Fruit fly (Drosophila melanogaster) whole organism, embryonic: ENCODE data around the gene galectin.

ENCODE experiments used
- Blimp-1 ChIP-seq: fragments of 200-800 bp; sonication (Bioruptor generic); optimal IDR thresholded peaks from 3 replicates; lab custom pipeline; 2018; ENCODE audit warnings: missing biosample characterization, missing genetic modification characterization, mild to moderate bottlenecking, moderate library complexity, missing genetic modification reagents
- CG10321 ChIP-seq: fragments of 200-800 bp; sonication (Bioruptor generic); IDR thresholded peaks from 2 replicates; pipeline ENCODE4 v1.3.6; 2022; ENCODE audit warnings: missing biosample characterization, missing genetic modification characterization
- CG10366 ChIP-seq: fragments of 200-800 bp; sonication (Bioruptor generic); IDR thresholded peaks from 2 replicates; pipeline ENCODE4 v1.3.6; 2022; ENCODE audit warnings: missing biosample characterization, missing genetic modification characterization
- CG11456 ChIP-seq: fragments of 200-800 bp; sonication (Bioruptor generic); IDR thresholded peaks from 3 replicates; pipeline ENCODE4 v1.3.6; 2022; ENCODE audit warnings: missing biosample characterization, missing genetic modification characterization
- CG11696 ChIP-seq: fragments of 200-800 bp; sonication (Bioruptor generic); IDR thresholded peaks from 2 replicates; pipeline ENCODE4 v1.3.6; 2022; ENCODE audit warnings: missing biosample characterization, missing genetic modification characterization
- CG1233 ChIP-seq: fragments of 200-800 bp; sonication (Bioruptor generic); optimal IDR thresholded peaks from 4 replicates; lab custom pipeline; 2018; ENCODE audit warnings: missing biosample characterization, mild to moderate bottlenecking, missing genetic modification characterization
- CG17186 ChIP-seq: fragments of 200-800 bp; sonication (Bioruptor generic); optimal IDR thresholded peaks from 3 replicates; lab custom pipeline; 2017; ENCODE audit warnings: missing biosample characterization, missing genetic modification reagents, missing genetic modification characterization
- CG17361 ChIP-seq: fragments of 200-800 bp; sonication (Bioruptor generic); IDR thresholded peaks from 3 replicates; pipeline ENCODE4 v1.3.6; 2022; ENCODE audit warnings: missing biosample characterization, missing genetic modification characterization
- CG17912 ChIP-seq: fragments of 200-800 bp; sonication (Bioruptor generic); optimal IDR thresholded peaks from 2 replicates; lab custom pipeline; 2018; ENCODE audit warnings: missing biosample characterization, mild to moderate bottlenecking, missing genetic modification characterization
- CG3163 ChIP-seq: fragments of 200-800 bp; sonication (Bioruptor generic); optimal IDR thresholded peaks from 3 replicates; lab custom pipeline; 2016; ENCODE audit warnings: missing biosample characterization, missing genetic modification characterization
- CG3407 ChIP-seq: fragments of 200-800 bp; sonication (Bioruptor generic); optimal IDR thresholded peaks from 2 replicates; lab custom pipeline; 2018; ENCODE audit warnings: missing biosample characterization, mild to moderate bottlenecking, missing genetic modification characterization
- CG34224 ChIP-seq: fragments of 200-800 bp; sonication (Bioruptor generic); IDR thresholded peaks from 3 replicates; pipeline ENCODE4 v1.3.6; 2022; ENCODE audit warnings: missing biosample characterization, missing genetic modification characterization; ENCODE audit not compliant: partially characterized antibody
- CG4360 ChIP-seq: fragments of 200-800 bp; sonication (Bioruptor generic); IDR thresholded peaks from 2 replicates; pipeline ENCODE4 v1.3.6; 2022; ENCODE audit warnings: missing biosample characterization, missing genetic modification characterization
- CG5953 ChIP-seq: fragments of 200-800 bp; sonication (Bioruptor generic); IDR thresholded peaks from 2 replicates; pipeline ENCODE4 v1.3.6; 2022; ENCODE audit warnings: missing biosample characterization, missing genetic modification characterization
- CG6683 ChIP-seq: fragments of 200-800 bp; sonication (Bioruptor generic); optimal IDR thresholded peaks from 2 replicates; lab custom pipeline; 2017; ENCODE audit warnings: missing biosample characterization, mild to moderate bottlenecking, missing genetic modification characterization, missing genetic modification reagents
- CG6689 ChIP-seq: fragments of 200-800 bp; sonication (Bioruptor generic); IDR thresholded peaks from 2 replicates; pipeline ENCODE4 v1.3.6; 2022; ENCODE audit warnings: missing biosample characterization, missing genetic modification characterization
- CG6791 ChIP-seq: fragments of 200-800 bp; sonication (Bioruptor generic); IDR thresholded peaks from 3 replicates; pipeline ENCODE4 v1.3.6; 2022; ENCODE audit warnings: missing biosample characterization, missing genetic modification characterization; ENCODE audit not compliant: partially characterized antibody
- CG6854 ChIP-seq: fragments of 200-800 bp; sonication (Bioruptor generic); optimal IDR thresholded peaks from 3 replicates; lab custom pipeline; 2017; ENCODE audit warnings: missing biosample characterization, mild to moderate bottlenecking, missing genetic modification characterization
- CG7839 ChIP-seq: fragments of 200-800 bp; sonication (Bioruptor generic); optimal IDR thresholded peaks from 3 replicates; lab custom pipeline; 2018; ENCODE audit warnings: missing biosample characterization, mild to moderate bottlenecking, missing genetic modification characterization, moderate library complexity
- CTCF ChIP-seq: fragments of 200-800 bp; sonication (Bioruptor generic); optimal IDR thresholded peaks from 2 replicates; lab custom pipeline; 2017; ENCODE audit warnings: missing biosample characterization, mild to moderate bottlenecking, missing genetic modification characterization, moderate library complexity
- Fer1 ChIP-seq: fragments of 200-800 bp; sonication (Bioruptor generic); optimal IDR thresholded peaks from 2 replicates; lab custom pipeline; 2017; ENCODE audit warnings: missing biosample characterization, mild to moderate bottlenecking, missing genetic modification characterization
- Gsc ChIP-seq: fragments of 200-800 bp; sonication (Bioruptor generic); IDR thresholded peaks from 2 replicates; pipeline ENCODE4 v1.3.6; 2022; ENCODE audit warnings: missing biosample characterization, missing genetic modification characterization
- Hmr ChIP-seq: fragments of 200-800 bp; sonication (Bioruptor generic); optimal IDR thresholded peaks from 3 replicates; lab custom pipeline; 2017; ENCODE audit warnings: mild to moderate bottlenecking, missing biosample characterization, missing genetic modification reagents, missing genetic modification characterization
- Mad ChIP-seq: fragments of 200-800 bp; sonication (Bioruptor generic); optimal IDR thresholded peaks from 2 replicates; lab custom pipeline; 2016; ENCODE audit warnings: missing biosample characterization, missing genetic modification characterization
- Myb ChIP-seq: fragments of 200-800 bp; sonication (Bioruptor generic); optimal IDR thresholded peaks from 2 replicates; lab custom pipeline; 2016; ENCODE audit warnings: missing biosample characterization, missing genetic modification characterization
- Ravus ChIP-seq: fragments of 200-800 bp; sonication (Bioruptor generic); IDR thresholded peaks from 2 replicates; pipeline ENCODE4 v1.3.6; 2022; ENCODE audit warnings: missing biosample characterization, missing genetic modification characterization
- Sox100B ChIP-seq: fragments of 200-800 bp; sonication (Bioruptor generic); optimal IDR thresholded peaks from 3 replicates; lab custom pipeline; 2018; ENCODE audit warnings: missing biosample characterization, mild to moderate bottlenecking, missing genetic modification characterization
- Sry-β ChIP-seq: fragments of 200-800 bp; sonication (Bioruptor generic); optimal IDR thresholded peaks from 2 replicates; lab custom pipeline; 2018; ENCODE audit warnings: missing biosample characterization, mild to moderate bottlenecking, missing genetic modification characterization, moderate library complexity
- YL-1 ChIP-seq: fragments of 200-800 bp; sonication (Bioruptor generic); optimal IDR thresholded peaks from 3 replicates; lab custom pipeline; 2017; ENCODE audit warnings: missing biosample characterization, mild to moderate bottlenecking, missing genetic modification characterization
- abd-A ChIP-seq: fragments of 200-800 bp; sonication (Bioruptor generic); optimal IDR thresholded peaks from 3 replicates; lab custom pipeline; 2019; ENCODE audit warnings: missing biosample characterization, mild to moderate bottlenecking, missing genetic modification characterization, moderate library complexity
- ase ChIP-seq: fragments of 200-800 bp; sonication (Bioruptor generic); IDR thresholded peaks from 3 replicates; pipeline ENCODE4 v1.3.6; 2022; ENCODE audit warnings: missing biosample characterization, missing genetic modification characterization
- bbx ChIP-seq: fragments of 200-800 bp; sonication (Bioruptor generic); IDR thresholded peaks from 2 replicates; pipeline ENCODE4 v1.3.6; 2022; ENCODE audit warnings: missing biosample characterization, missing genetic modification characterization; ENCODE audit not compliant: partially characterized antibody
- cas ChIP-seq: fragments of 200-800 bp; sonication (Bioruptor generic); IDR thresholded peaks from 2 replicates; pipeline ENCODE4 v1.3.6; 2022; ENCODE audit warnings: missing biosample characterization, missing genetic modification characterization
- corto ChIP-seq: fragments of 200-800 bp; sonication (Bioruptor generic); optimal IDR thresholded peaks from 2 replicates; lab custom pipeline; 2016; ENCODE audit warnings: missing biosample characterization, mild to moderate bottlenecking, missing genetic modification characterization, moderate library complexity
- dan ChIP-seq: fragments of 200-800 bp; sonication (Bioruptor generic); IDR thresholded peaks from 2 replicates; pipeline ENCODE4 v1.3.6; 2022; ENCODE audit warnings: missing biosample characterization, missing genetic modification characterization
- ems ChIP-seq: fragments of 200-800 bp; sonication (Bioruptor generic); optimal IDR thresholded peaks from 3 replicates; lab custom pipeline; 2016; ENCODE audit warnings: missing biosample characterization, missing genetic modification characterization
- exex ChIP-seq: fragments of 200-800 bp; sonication (Bioruptor generic); optimal IDR thresholded peaks from 4 replicates; lab custom pipeline; 2018; ENCODE audit warnings: missing biosample characterization, mild to moderate bottlenecking, missing genetic modification characterization, moderate library complexity
- grn ChIP-seq: fragments of 200-800 bp; sonication (Bioruptor generic); optimal IDR thresholded peaks from 3 replicates; lab custom pipeline; 2017; ENCODE audit warnings: missing biosample characterization, missing genetic modification characterization
- gsb ChIP-seq: fragments of 200-800 bp; sonication (Bioruptor generic); IDR thresholded peaks from 2 replicates; pipeline ENCODE4 v1.3.6; 2022; ENCODE audit warnings: missing biosample characterization, missing genetic modification characterization
- hbn ChIP-seq: fragments of 200-800 bp; sonication (Bioruptor generic); IDR thresholded peaks from 2 replicates; pipeline ENCODE4 v1.3.6; 2022; ENCODE audit warnings: missing biosample characterization, missing genetic modification characterization; ENCODE audit not compliant: partially characterized antibody
- hth ChIP-seq: fragments of >200 bp; optimal IDR thresholded peaks from 2 replicates; lab custom pipeline; 2017; ENCODE audit warnings: inconsistent platforms
- lab ChIP-seq: fragments of 200-800 bp; sonication (Bioruptor generic); optimal IDR thresholded peaks from 3 replicates; lab custom pipeline; 2017; ENCODE audit warnings: missing biosample characterization, missing genetic modification characterization, mild to moderate bottlenecking, moderate library complexity, missing genetic modification reagents
- prd ChIP-seq, 3 experiments: fragments of >200 bp in 2 of 3; fragments of 200-800 bp in 1 of 3; sonication (Bioruptor generic) in 1 of 3; optimal IDR thresholded peaks in 2 of 3; IDR thresholded peaks in 1 of 3; 2 replicates in 2 of 3; 3 replicates in 1 of 3; pipeline versions ENCODE4 v1.3.6 to Lab custom; 2017 to 2022; ENCODE audit warnings: missing biosample characterization in 1 of 3, missing genetic modification characterization in 1 of 3
- pros ChIP-seq: fragments of 200-800 bp; sonication (Bioruptor generic); optimal IDR thresholded peaks from 3 replicates; lab custom pipeline; 2019; ENCODE audit warnings: missing biosample characterization, mild to moderate bottlenecking, missing genetic modification characterization, moderate library complexity
- rib ChIP-seq: fragments of 200-800 bp; sonication (Bioruptor generic); IDR thresholded peaks from 2 replicates; pipeline ENCODE4 v1.3.6; 2022; ENCODE audit warnings: missing biosample characterization, missing genetic modification characterization
- ro ChIP-seq: fragments of 200-800 bp; sonication (Bioruptor generic); IDR thresholded peaks from 2 replicates; pipeline ENCODE4 v1.3.6; 2022; ENCODE audit warnings: missing biosample characterization, missing genetic modification characterization
- sc ChIP-seq, 3 experiments: fragments of >200 bp in 2 of 3; fragments of 200-800 bp in 1 of 3; sonication (Bioruptor generic) in 1 of 3; optimal IDR thresholded peaks; 2 replicates in 2 of 3; 3 replicates in 1 of 3; lab custom pipeline; 2017; ENCODE audit warnings: mild to moderate bottlenecking in 1 of 3, missing biosample characterization in 1 of 3, missing genetic modification characterization in 1 of 3, missing genetic modification reagents in 1 of 3
- trh ChIP-seq: fragments of 200-800 bp; sonication (Bioruptor generic); optimal IDR thresholded peaks from 2 replicates; lab custom pipeline; 2016; ENCODE audit warnings: missing biosample characterization, missing genetic modification characterization
- ttk ChIP-seq: fragments of 200-800 bp; sonication (Bioruptor generic); IDR thresholded peaks from 2 replicates; pipeline ENCODE4 v2.1.2; 2022; ENCODE audit warnings: missing biosample characterization, missing genetic modification characterization
- zfh2 ChIP-seq: fragments of 200-800 bp; sonication (Bioruptor generic); optimal IDR thresholded peaks from 2 replicates; lab custom pipeline; 2016; ENCODE audit warnings: missing biosample characterization, missing genetic modification characterization

Gene galectin

dm6 chr2L:109098-109799 is 37.7 kb downstream of the galectin start (continued):
- TF ChIP-seq ro (GFP tag; lab: Robert Waterston, UW) (no peak), hth (lab: Kevin White, UChicago) (no peak), grn (peak; percentile 32), trh (no peak), abd-A (tag; lab: Kevin White, UChicago) (peak; percentile 66), CG17912 (GFP tag; lab: Kevin White, UChicago) (no peak), corto (GFP tag; lab: Kevin White, UChicago) (no peak), Hmr (GFP tag; lab: Kevin White, UChicago) (no peak), ase (GFP tag; lab: Robert Waterston, UW) (no peak), CG5953 (GFP tag; lab: Robert Waterston, UW) (no peak), Sox100B (no peak), Fer1 (GFP tag; lab: Kevin White, UChicago) (peak; percentile 32), CG4360 (no peak), dan (GFP tag; lab: Robert Waterston, UW) (no peak), zfh2 (GFP tag; lab: Kevin White, UChicago) (no peak), CG17361 (GFP tag; lab: Robert Waterston, UW) (no peak), ems (no peak), CG11696 (no peak), YL-1 (peak; percentile 10), CG1233 (no peak), Mad (GFP tag; lab: Kevin White, UChicago) (no peak), CG11456 (no peak), pros (GFP tag; lab: Kevin White, UChicago) (peak; percentile 21), CG6854 (GFP tag; lab: Kevin White, UChicago) (no peak), cas (GFP tag; lab: Robert Waterston, UW) (no peak), gsb (GFP tag; lab: Robert Waterston, UW) (no peak), CG34224 (GFP tag; lab: Robert Waterston, UW) (peak; percentile 44; the same call in 1 of the 3 replicates), CG3407 (GFP tag; lab: Kevin White, UChicago) (no peak), lab (GFP tag; lab: Kevin White, UChicago) (peak; percentile 41), CG3163 (GFP tag; lab: Kevin White, UChicago) (peak; percentile 40), CG17186 (no peak), Gsc (GFP tag; lab: Robert Waterston, UW) (no peak), ttk (GFP tag; lab: Robert Waterston, UW) (no peak), exex (tag; lab: Kevin White, UChicago) (peak; percentile 84), CG10366 (GFP tag; lab: Robert Waterston, UW) (no peak), CG6683 (GFP tag; lab: Kevin White, UChicago) (no peak), Blimp-1 (GFP tag; lab: Kevin White, UChicago) (no peak), CG10321 (GFP tag; lab: Robert Waterston, UW) (no peak), CG7839 (tag; lab: Kevin White, UChicago) (no peak), Ravus (GFP tag; lab: Robert Waterston, UW) (no peak), bbx (GFP tag; lab: Robert Waterston, UW) (no peak), Sry-β (GFP tag; lab: Kevin White, UChicago) (no peak), CG6791 (GFP tag; lab: Robert Waterston, UW) (no peak), Myb (GFP tag; lab: Kevin White, UChicago) (no peak), rib (GFP tag; lab: Robert Waterston, UW) (peak; percentile 9; the same call in 1 of the 2 replicates), prd (optimal IDR thresholded peaks at IDR 0.05; lab: Kevin White, UChicago) (no peak), prd (GFP tag; IDR thresholded peaks at IDR 0.05; lab: Robert Waterston, UW) (no peak), hbn (no peak), CG6689 (GFP tag; lab: Robert Waterston, UW) (no peak), CTCF (GFP tag; lab: Kevin White, UChicago) (no peak), sc (optimal IDR thresholded peaks at IDR 0.05; lab: Kevin White, UChicago) (no peak), sc (GFP tag; optimal IDR thresholded peaks at IDR 0.05; lab: Kevin White, UChicago) (no peak)
